Worm (Caenorhabditis elegans) whole organism, L4/young adult: ENCODE results near the gene C16E9.2.

ENCODE experiments used
- W03F9.2 ChIP-seq: fragments of 150-350 bp; optimal IDR thresholded peaks from 2 replicates; lab custom pipeline; 2014; ENCODE audit warnings: missing biosample characterization, missing genetic modification characterization
- dao-5 ChIP-seq: sonication (generic microtip); optimal IDR thresholded peaks from 2 replicates; lab custom pipeline; 2016; ENCODE audit warnings: missing genotype, missing genetic modification characterization, moderate library complexity, missing compliant biosample characterization
- him-1 ChIP-seq: sonication (generic microtip); optimal IDR thresholded peaks from 2 replicates; lab custom pipeline; 2016; ENCODE audit warnings: missing genotype, missing genetic modification reagents, missing genetic modification characterization, missing compliant biosample characterization

- TF ChIP-seq him-1 (tag; lab: Kevin White, UChicago), result no peak
- no peak for TF ChIP-seq W03F9.2 (tag; lab: Kevin White, UChicago)
- no peak for TF ChIP-seq dao-5 (tag; lab: Kevin White, UChicago)
These were observed 52.7 kb downstream of the C16E9.2 start for ce11 chrX:6988212-6988611.
